Fruit fly (Drosophila melanogaster): Measurements from ENCODE around the gene fws.

The fws gene

DNA sequence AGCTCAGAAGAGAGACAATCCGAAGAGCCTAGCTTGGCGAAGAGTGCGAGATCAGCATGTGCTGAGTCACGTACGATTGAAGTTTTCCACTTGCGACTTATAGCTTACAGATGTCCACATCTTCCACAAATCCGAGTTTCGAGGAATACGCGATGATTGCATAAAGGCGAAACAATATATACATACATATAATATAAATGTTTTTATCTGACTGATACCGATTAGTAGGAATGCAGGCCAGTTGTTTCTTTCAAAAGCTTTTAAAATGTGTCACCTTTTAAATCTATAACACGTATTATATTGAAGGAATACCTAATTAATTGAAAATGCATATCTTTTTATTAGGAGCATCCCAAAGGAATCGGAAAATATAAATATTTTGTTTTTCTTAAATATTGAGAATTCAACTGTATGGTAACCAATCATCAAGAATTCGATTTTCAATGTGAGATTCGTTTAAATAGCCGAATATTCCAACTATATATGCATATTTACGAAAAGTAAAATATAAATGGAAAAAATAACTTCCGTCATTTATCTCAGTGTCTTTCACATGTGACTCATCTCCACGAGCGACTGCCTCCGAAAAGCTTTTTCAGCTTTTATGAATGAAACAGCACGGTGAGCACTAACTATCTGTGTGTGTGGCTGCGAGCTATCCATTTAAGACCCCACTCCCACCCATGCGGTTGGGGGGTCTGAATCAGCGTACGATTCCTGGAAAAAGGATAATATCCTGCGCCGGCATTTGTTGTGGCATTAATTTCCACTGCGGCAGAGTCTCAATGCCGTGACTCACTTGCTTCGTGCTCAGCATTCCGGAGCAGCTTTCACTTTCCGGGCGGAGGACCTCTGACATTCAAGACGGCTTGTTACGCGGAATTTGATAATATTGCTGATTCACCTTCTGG is 30.1 kb downstream of the fws start:
- peak; percentile 56 for TF ChIP-seq CG9727 (GFP tag; optimal IDR thresholded peaks at IDR 0.05)
- no peak for TF ChIP-seq NC2β (GFP tag; optimal IDR thresholded peaks at IDR 0.05)
- TF ChIP-seq CG13624 (GFP tag; optimal IDR thresholded peaks at IDR 0.05): peak; percentile 11
- peak; percentile 35 for TF ChIP-seq CG10267 (tag; optimal IDR thresholded peaks at IDR 0.05)
- TF ChIP-seq ind (GFP tag; optimal IDR thresholded peaks at IDR 0.05): peak; percentile 43
- TF ChIP-seq slbo (GFP tag; IDR thresholded peaks at IDR 0.05): peak; percentile 63
- TF ChIP-seq CG3281 (GFP tag; optimal IDR thresholded peaks at IDR 0.05): peak; percentile 71
- TF ChIP-seq ken (GFP tag; IDR thresholded peaks at IDR 0.05): peak; percentile 46; the same call in 1 of the 3 replicates
- TF ChIP-seq CG6683 (GFP tag; optimal IDR thresholded peaks at IDR 0.05): peak; percentile 24
- peak in 1 of 2 experiments; percentile 13 for TF ChIP-seq crp (GFP tag; optimal IDR thresholded peaks at IDR 0.05)
- peak; percentile 18 for TF ChIP-seq Fer2 (tag; optimal IDR thresholded peaks at IDR 0.05)
- peak; percentile 97 for TF ChIP-seq kay (GFP tag; optimal IDR thresholded peaks at IDR 0.05)
- peak; percentile 49; the same call in 2 of the 3 replicates for TF ChIP-seq CG14050 (GFP tag; IDR thresholded peaks at IDR 0.05)
- TF ChIP-seq CG1603 (tag; optimal IDR thresholded peaks at IDR 0.05): peak; percentile 32
- peak; percentile 32 for TF ChIP-seq CG10654 (GFP tag; optimal IDR thresholded peaks at IDR 0.05)
- TF ChIP-seq tap (tag; optimal IDR thresholded peaks at IDR 0.05): peak; percentile 60
- TF ChIP-seq yki (optimal IDR thresholded peaks at IDR 0.05): no peak
- peak; percentile 30; the same call in 1 of the 2 replicates for TF ChIP-seq CG3847 (GFP tag; IDR thresholded peaks at IDR 0.05)
- peak; percentile 70 for TF ChIP-seq lab (GFP tag; optimal IDR thresholded peaks at IDR 0.05)
- TF ChIP-seq Vsx1 (GFP tag; optimal IDR thresholded peaks at IDR 0.05): peak; percentile 33
- TF ChIP-seq esg (GFP tag; conservative IDR thresholded peaks at IDR 0.05): 0 out of 2 replicates have a peak, but pooled peaks have one; percentile 5
- peak; percentile 20 for TF ChIP-seq Nf-YB (GFP tag; optimal IDR thresholded peaks at IDR 0.05)
- TF ChIP-seq CG4854 (GFP tag; optimal IDR thresholded peaks at IDR 0.05): peak; percentile 21
- TF ChIP-seq nom (GFP tag; optimal IDR thresholded peaks at IDR 0.05): peak; percentile 33
- TF ChIP-seq CG12942 (GFP tag; optimal IDR thresholded peaks at IDR 0.05): peak; percentile 7
- no peak for TF ChIP-seq CG4328 (GFP tag; optimal IDR thresholded peaks at IDR 0.05)
- TF ChIP-seq Dbx (GFP tag; IDR thresholded peaks at IDR 0.05): 0 out of 3 replicates have a peak, but pooled peaks have one; percentile 52
- peak; percentile 37 for TF ChIP-seq oc (tag; optimal IDR thresholded peaks at IDR 0.05)
- peak; percentile 53 for TF ChIP-seq CG9817 (tag; optimal IDR thresholded peaks at IDR 0.05)
- TF ChIP-seq Rfx (GFP tag; IDR thresholded peaks at IDR 0.05): peak; percentile 72
- peak; percentile 2 for TF ChIP-seq Abd-B (GFP tag; optimal IDR thresholded peaks at IDR 0.05)
- peak; percentile 42 for TF ChIP-seq cwo (GFP tag; optimal IDR thresholded peaks at IDR 0.05)
- peak; percentile 50 for TF ChIP-seq BtbVII (GFP tag; optimal IDR thresholded peaks at IDR 0.05)
- peak; percentile 70 for TF ChIP-seq CG12659 (GFP tag; optimal IDR thresholded peaks at IDR 0.05)
- peak; percentile 75 for TF ChIP-seq CG15269 (tag; optimal IDR thresholded peaks at IDR 0.05)
- TF ChIP-seq Drgx (GFP tag; IDR thresholded peaks at IDR 0.05): no peak; the same call in 1 of the 2 replicates
- peak; percentile 18 for TF ChIP-seq pho (GFP tag; optimal IDR thresholded peaks at IDR 0.05)
- TF ChIP-seq CoRest (tag; optimal IDR thresholded peaks at IDR 0.05): peak; percentile 77
- no peak for TF ChIP-seq grn (GFP tag; optimal IDR thresholded peaks at IDR 0.05)
- TF ChIP-seq CG15514 (GFP tag; optimal IDR thresholded peaks at IDR 0.05): peak; percentile 46
- peak; percentile 53 for TF ChIP-seq CG2875 (GFP tag; optimal IDR thresholded peaks at IDR 0.05)
- no peak for TF ChIP-seq CG10431 (GFP tag; optimal IDR thresholded peaks at IDR 0.05)
- peak; percentile 69 for TF ChIP-seq zf30C (GFP tag; optimal IDR thresholded peaks at IDR 0.05)
- TF ChIP-seq HLH54F (GFP tag; optimal IDR thresholded peaks at IDR 0.05): peak; percentile 27
- TF ChIP-seq trem (tag; optimal IDR thresholded peaks at IDR 0.05): peak; percentile 19
- TF ChIP-seq CG5245 (GFP tag; optimal IDR thresholded peaks at IDR 0.05): no peak
- no peak for TF ChIP-seq CG15073 (GFP tag; optimal IDR thresholded peaks at IDR 0.05)

All from whole organism, embryonic.